Fruit fly (Drosophila melanogaster) whole organism, prepupa: Measurements from ENCODE around the gene CG32486.

Experiments used
- Blimp-1 ChIP-seq: fragments of 200-800 bp; sonication (Bioruptor generic); optimal IDR thresholded peaks from 3 replicates; lab custom pipeline; 2017; ENCODE audit warnings: missing biosample characterization, missing genetic modification characterization, mild to moderate bottlenecking, moderate library complexity, missing genetic modification reagents
- CG10631 ChIP-seq: fragments of 200-800 bp; sonication (Bioruptor generic); optimal IDR thresholded peaks from 2 replicates; lab custom pipeline; 2016; ENCODE audit warnings: missing biosample characterization, missing genetic modification characterization
- CG10669 ChIP-seq: fragments of 200-800 bp; sonication (Bioruptor generic); optimal IDR thresholded peaks from 3 replicates; lab custom pipeline; 2018; ENCODE audit warnings: missing biosample characterization, mild to moderate bottlenecking, missing genetic modification characterization, moderate library complexity
- CG11762 ChIP-seq: fragments of 200-800 bp; sonication (Bioruptor generic); optimal IDR thresholded peaks from 3 replicates; lab custom pipeline; 2016; ENCODE audit warnings: missing biosample characterization, missing genetic modification characterization; ENCODE audit not compliant: insufficient read depth
- CG15336 ChIP-seq: fragments of 200-800 bp; sonication (Bioruptor generic); IDR thresholded peaks from 2 replicates; pipeline ENCODE4 v1.3.6; 2022; ENCODE audit warnings: missing biosample characterization, missing genetic modification characterization
- CG1621 ChIP-seq: fragments of 200-800 bp; sonication (Bioruptor generic); optimal IDR thresholded peaks from 3 replicates; lab custom pipeline; 2018; ENCODE audit warnings: missing biosample characterization, mild to moderate bottlenecking, missing genetic modification characterization
- CG16779 ChIP-seq: fragments of 200-800 bp; sonication (Bioruptor generic); optimal IDR thresholded peaks from 3 replicates; lab custom pipeline; 2017; ENCODE audit warnings: missing biosample characterization, mild to moderate bottlenecking, missing genetic modification characterization
- CG3032 ChIP-seq: fragments of 200-800 bp; optimal IDR thresholded peaks from 2 replicates; lab custom pipeline; 2019; ENCODE audit warnings: missing biosample characterization, mild to moderate bottlenecking, missing genetic modification characterization, moderate library complexity
- CG32006 ChIP-seq: fragments of 200-800 bp; sonication (Bioruptor generic); optimal IDR thresholded peaks from 3 replicates; lab custom pipeline; 2017; ENCODE audit warnings: missing biosample characterization, mild to moderate bottlenecking, missing genetic modification characterization
- CG34406 ChIP-seq: fragments of 200-800 bp; sonication (Bioruptor generic); optimal IDR thresholded peaks from 3 replicates; lab custom pipeline; 2016; ENCODE audit warnings: missing biosample characterization, missing genetic modification characterization
- CG3919 ChIP-seq: fragments of 200-800 bp; sonication (Bioruptor generic); optimal IDR thresholded peaks from 3 replicates; lab custom pipeline; 2016; ENCODE audit warnings: missing biosample characterization, missing genetic modification characterization
- CG4318 ChIP-seq: fragments of 200-800 bp; sonication (Bioruptor generic); optimal IDR thresholded peaks from 3 replicates; lab custom pipeline; 2017; ENCODE audit warnings: missing biosample characterization, mild to moderate bottlenecking, missing genetic modification characterization
- CG6163 ChIP-seq: fragments of 200-800 bp; sonication (Bioruptor generic); IDR thresholded peaks from 3 replicates; pipeline ENCODE4 v1.3.6; 2022; ENCODE audit warnings: missing biosample characterization, missing genetic modification characterization
- CG6276 ChIP-seq: fragments of 200-800 bp; sonication (Bioruptor generic); optimal IDR thresholded peaks from 2 replicates; lab custom pipeline; 2017; ENCODE audit warnings: missing biosample characterization, mild to moderate bottlenecking, missing genetic modification characterization
- CG6808 ChIP-seq: fragments of 200-800 bp; sonication (Bioruptor generic); optimal IDR thresholded peaks from 3 replicates; lab custom pipeline; 2017; ENCODE audit warnings: missing biosample characterization, missing genetic modification characterization, mild to moderate bottlenecking, moderate library complexity, missing genetic modification reagents
- CG7368 ChIP-seq: fragments of 200-800 bp; sonication (Bioruptor generic); optimal IDR thresholded peaks from 3 replicates; lab custom pipeline; 2016; ENCODE audit warnings: missing biosample characterization, missing genetic modification characterization
- CG8119 ChIP-seq: fragments of 200-800 bp; sonication (Bioruptor generic); IDR thresholded peaks from 3 replicates; pipeline ENCODE4 v1.3.6; 2022; ENCODE audit warnings: missing biosample characterization, missing genetic modification characterization
- CG8632 ChIP-seq: fragments of 200-800 bp; sonication (Bioruptor generic); optimal IDR thresholded peaks from 3 replicates; lab custom pipeline; 2016; ENCODE audit warnings: missing biosample characterization, missing genetic modification characterization
- Eip75B ChIP-seq: fragments of 200-800 bp; sonication (Bioruptor generic); optimal IDR thresholded peaks from 3 replicates; lab custom pipeline; 2016; ENCODE audit warnings: missing biosample characterization, missing genetic modification characterization
- Eip78C ChIP-seq: fragments of 200-800 bp; sonication (Bioruptor generic); peaks from one replicate; lab custom pipeline; 2016; ENCODE audit warnings: missing biosample characterization, missing genetic modification characterization
- Eip93F ChIP-seq: fragments of 200-800 bp; sonication (Bioruptor generic); optimal IDR thresholded peaks from 2 replicates; lab custom pipeline; 2016; ENCODE audit warnings: missing biosample characterization, mild to moderate bottlenecking, missing genetic modification characterization
- Ets21C ChIP-seq: fragments of 200-800 bp; sonication (Bioruptor generic); optimal IDR thresholded peaks from 3 replicates; lab custom pipeline; 2016; ENCODE audit warnings: missing biosample characterization, missing genetic modification characterization
- Ets96B ChIP-seq: fragments of 200-800 bp; optimal IDR thresholded peaks from 2 replicates; lab custom pipeline; 2019; ENCODE audit warnings: missing biosample characterization, mild to moderate bottlenecking, missing genetic modification characterization, moderate library complexity
- Hr38 ChIP-seq: sonication (Bioruptor generic); optimal IDR thresholded peaks from 2 replicates; lab custom pipeline; 2016; ENCODE audit warnings: missing biosample characterization, missing genetic modification characterization
- Hr39 ChIP-seq: fragments of 200-800 bp; sonication (Bioruptor generic); optimal IDR thresholded peaks from 2 replicates; lab custom pipeline; 2016; ENCODE audit warnings: missing biosample characterization, missing genetic modification characterization
- Hr4 ChIP-seq: fragments of 200-800 bp; sonication (Bioruptor generic); optimal IDR thresholded peaks from 3 replicates; lab custom pipeline; 2016; ENCODE audit warnings: missing biosample characterization, missing genetic modification characterization
- Lpt ChIP-seq: fragments of 200-800 bp; sonication (Bioruptor generic); optimal IDR thresholded peaks from 3 replicates; lab custom pipeline; 2016; ENCODE audit warnings: missing biosample characterization, missing genetic modification characterization
- Met ChIP-seq: fragments of 200-800 bp; sonication (Bioruptor generic); optimal IDR thresholded peaks from 3 replicates; lab custom pipeline; 2016; ENCODE audit warnings: missing biosample characterization, missing genetic modification characterization
- OdsH ChIP-seq: fragments of 200-800 bp; sonication (Bioruptor generic); optimal IDR thresholded peaks from 3 replicates; lab custom pipeline; 2016; ENCODE audit warnings: missing biosample characterization, missing genetic modification characterization
- Sox102F ChIP-seq: fragments of 200-800 bp; sonication (Bioruptor generic); optimal IDR thresholded peaks from 2 replicates; lab custom pipeline; 2016; ENCODE audit warnings: missing biosample characterization, mild to moderate bottlenecking, missing genetic modification characterization
- Sox14 ChIP-seq: fragments of 200-800 bp; sonication (Bioruptor generic); optimal IDR thresholded peaks from 3 replicates; lab custom pipeline; 2016; ENCODE audit warnings: missing biosample characterization, missing genetic modification characterization
- Sox15 ChIP-seq: fragments of 200-800 bp; sonication (Bioruptor generic); optimal IDR thresholded peaks from 3 replicates; lab custom pipeline; 2016; ENCODE audit warnings: missing biosample characterization, missing genetic modification characterization
- achi ChIP-seq: fragments of 200-800 bp; sonication (Bioruptor generic); optimal IDR thresholded peaks from 3 replicates; lab custom pipeline; 2016; ENCODE audit warnings: missing biosample characterization, missing genetic modification characterization
- cyc ChIP-seq: fragments of 200-800 bp; sonication (Bioruptor generic); optimal IDR thresholded peaks from 3 replicates; lab custom pipeline; 2016; ENCODE audit warnings: missing biosample characterization, missing genetic modification characterization
- dsx ChIP-seq: fragments of 200-800 bp; optimal IDR thresholded peaks from 3 replicates; lab custom pipeline; 2019; ENCODE audit warnings: missing biosample characterization, mild to moderate bottlenecking, missing genetic modification characterization, moderate library complexity; ENCODE audit not compliant: poor library complexity, severe bottlenecking
- eg ChIP-seq: fragments of 200-800 bp; sonication (Bioruptor generic); IDR thresholded peaks from 3 replicates; pipeline ENCODE4 v1.3.6; 2022; ENCODE audit warnings: missing biosample characterization, missing genetic modification characterization
- fd59A ChIP-seq: fragments of 200-800 bp; sonication (Bioruptor generic); optimal IDR thresholded peaks from 2 replicates; lab custom pipeline; 2017; ENCODE audit warnings: missing biosample characterization, mild to moderate bottlenecking, missing genetic modification characterization, missing genetic modification reagents
- fd85E ChIP-seq: fragments of 200-800 bp; sonication (Bioruptor generic); optimal IDR thresholded peaks from 3 replicates; lab custom pipeline; 2016; ENCODE audit warnings: missing biosample characterization, missing genetic modification characterization
- fkh ChIP-seq: fragments of 200-800 bp; sonication (Bioruptor generic); optimal IDR thresholded peaks from 3 replicates; lab custom pipeline; 2017; ENCODE audit warnings: missing biosample characterization, mild to moderate bottlenecking, missing genetic modification characterization, moderate library complexity
- net ChIP-seq: fragments of 200-800 bp; sonication (Bioruptor generic); optimal IDR thresholded peaks from 3 replicates; lab custom pipeline; 2016; ENCODE audit warnings: missing biosample characterization, missing genetic modification characterization
- pdm3 ChIP-seq: fragments of 200-800 bp; sonication (Bioruptor generic); optimal IDR thresholded peaks from 3 replicates; lab custom pipeline; 2016; ENCODE audit warnings: missing biosample characterization, missing genetic modification characterization
- salr ChIP-seq, 2 experiments: fragments of 200-800 bp; sonication (Bioruptor generic); optimal IDR thresholded peaks; 3 replicates each; lab custom pipeline; 2016 to 2018; ENCODE audit warnings: missing biosample characterization in 2 of 2, missing genetic modification characterization in 2 of 2, mild to moderate bottlenecking in 1 of 2
- spab ChIP-seq: fragments of 200-800 bp; sonication (Bioruptor generic); optimal IDR thresholded peaks from 2 replicates; lab custom pipeline; 2017; ENCODE audit warnings: missing biosample characterization, mild to moderate bottlenecking, missing genetic modification characterization, missing genetic modification reagents
- ss ChIP-seq, 2 experiments: fragments of 200-800 bp; sonication (Bioruptor generic); optimal IDR thresholded peaks; 2 replicates in 1 of 2; 3 replicates in 1 of 2; lab custom pipeline; 2017 to 2018; ENCODE audit warnings: mild to moderate bottlenecking in 2 of 2, missing biosample characterization in 2 of 2, missing genetic modification characterization in 2 of 2, moderate library complexity in 1 of 2
- topi ChIP-seq: fragments of 200-800 bp; sonication (Bioruptor generic); optimal IDR thresholded peaks from 3 replicates; lab custom pipeline; 2016; ENCODE audit warnings: missing biosample characterization, missing genetic modification characterization
- vri ChIP-seq: fragments of 200-800 bp; sonication (Bioruptor generic); optimal IDR thresholded peaks from 3 replicates; lab custom pipeline; 2016; ENCODE audit warnings: missing biosample characterization, mild to moderate bottlenecking, missing genetic modification characterization

The CG32486 gene

dm6 chr3L:3096073-3096725, 25.6 kb upstream of the CG32486 start (continued):
- no peak for TF ChIP-seq Blimp-1 (GFP tag; lab: Kevin White, UChicago)
- 0 out of 3 replicates have a peak, but pooled peaks have one; percentile 14 for TF ChIP-seq CG6163 (GFP tag; lab: Robert Waterston, UW)
- peak in 1 of 2 experiments; percentile 39 for TF ChIP-seq ss (GFP tag; optimal IDR thresholded peaks at IDR 0.05; lab: Kevin White, UChicago)
- no peak for TF ChIP-seq vri (GFP tag; lab: Kevin White, UChicago)
- TF ChIP-seq CG34406: no peak
- TF ChIP-seq spab (GFP tag; lab: Kevin White, UChicago): no peak
- no peak for TF ChIP-seq CG4318
- no peak for TF ChIP-seq fkh
- peak; percentile 34 for TF ChIP-seq Sox14 (GFP tag; lab: Kevin White, UChicago)
- TF ChIP-seq CG1621 (tag; lab: Kevin White, UChicago): no peak
- TF ChIP-seq fd85E: no peak
- peak; percentile 46 for TF ChIP-seq Eip93F (GFP tag; lab: Kevin White, UChicago)
- peak; percentile 22 for TF ChIP-seq CG10631 (GFP tag; lab: Kevin White, UChicago)
- TF ChIP-seq CG32006 (GFP tag; lab: Kevin White, UChicago): no peak
- TF ChIP-seq Hr4 (GFP tag; lab: Kevin White, UChicago): no peak
- TF ChIP-seq CG8632: no peak
- TF ChIP-seq topi (GFP tag; lab: Kevin White, UChicago): peak; percentile 42
- no peak for TF ChIP-seq Lpt (GFP tag; lab: Kevin White, UChicago)
- no peak for TF ChIP-seq Sox102F (GFP tag; lab: Kevin White, UChicago)
- TF ChIP-seq CG3919 (GFP tag; lab: Kevin White, UChicago): peak; percentile 43
- peak; percentile 24 for TF ChIP-seq Eip75B (GFP tag; lab: Kevin White, UChicago)
- TF ChIP-seq CG6808 (GFP tag; lab: Kevin White, UChicago): peak; percentile 58
- TF ChIP-seq Ets21C (GFP tag; lab: Kevin White, UChicago): no peak
- TF ChIP-seq Hr38: no peak
- no peak for TF ChIP-seq salr (GFP tag; optimal IDR thresholded peaks at IDR 0.05; lab: Kevin White, UChicago)
- TF ChIP-seq net (GFP tag; lab: Kevin White, UChicago): no peak
- peak; percentile 38 for TF ChIP-seq CG3032
- no peak for TF ChIP-seq Hr39 (GFP tag; lab: Kevin White, UChicago)
- TF ChIP-seq CG7368: peak; percentile 12
- 0 out of 2 replicates have a peak, but pooled peaks have one; percentile 43 for TF ChIP-seq CG15336 (GFP tag; lab: Robert Waterston, UW)
- TF ChIP-seq CG6276 (GFP tag; lab: Kevin White, UChicago): no peak
- TF ChIP-seq Met: peak; percentile 43
- no peak for TF ChIP-seq CG16779 (tag; lab: Kevin White, UChicago)
- TF ChIP-seq, all 60 proteins: peak for 26

- TF ChIP-seq CG10631 (GFP tag; lab: Kevin White, UChicago): no peak
- TF ChIP-seq topi (GFP tag; lab: Kevin White, UChicago): no peak
- no peak for TF ChIP-seq CG11762 (GFP tag; lab: Kevin White, UChicago)
- TF ChIP-seq CG10669: no peak
- TF ChIP-seq dsx (GFP tag; lab: Kevin White, UChicago): peak; percentile 33
- TF ChIP-seq Met: no peak
- TF ChIP-seq Lpt (GFP tag; lab: Kevin White, UChicago): no peak
- no peak for TF ChIP-seq Ets96B
- TF ChIP-seq CG8632: no peak
- peak; percentile 4; the same call in 1 of the 3 replicates for TF ChIP-seq eg (GFP tag; lab: Robert Waterston, UW)
- TF ChIP-seq salr (GFP tag; optimal IDR thresholded peaks at IDR 0.05; lab: Kevin White, UChicago): no peak
- no peak for TF ChIP-seq OdsH (GFP tag; lab: Kevin White, UChicago)
- no peak for TF ChIP-seq net (GFP tag; lab: Kevin White, UChicago)
- no peak for TF ChIP-seq Blimp-1 (GFP tag; lab: Kevin White, UChicago)
- no peak for TF ChIP-seq vri (GFP tag; lab: Kevin White, UChicago)
- TF ChIP-seq CG7368: no peak
- TF ChIP-seq Eip78C: peak; percentile 34
- TF ChIP-seq achi (GFP tag; lab: Kevin White, UChicago): no peak
- no peak for TF ChIP-seq pdm3 (GFP tag; lab: Kevin White, UChicago)
- TF ChIP-seq Sox102F (GFP tag; lab: Kevin White, UChicago): no peak
- TF ChIP-seq CG8119: no peak
- TF ChIP-seq cyc (GFP tag; lab: Kevin White, UChicago): no peak
- TF ChIP-seq Hr39 (GFP tag; lab: Kevin White, UChicago): no peak
- no peak for TF ChIP-seq fkh
- no peak for TF ChIP-seq Eip93F (GFP tag; lab: Kevin White, UChicago)
- no peak for TF ChIP-seq CG6808 (GFP tag; lab: Kevin White, UChicago)
- TF ChIP-seq fd59A (GFP tag; lab: Kevin White, UChicago): no peak
- TF ChIP-seq Sox15: no peak
- no peak for TF ChIP-seq Hr38
- TF ChIP-seq Hr4 (GFP tag; lab: Kevin White, UChicago): no peak
- no peak for TF ChIP-seq CG32006 (GFP tag; lab: Kevin White, UChicago)
- TF ChIP-seq CG6163 (GFP tag; lab: Robert Waterston, UW): peak; percentile 30; the same call in 2 of the 3 replicates
Observed at dm6 chr3L:3095590-3095989, 25.0 kb upstream of the CG32486 start.
